Fruit fly (Drosophila melanogaster) whole organism, pupa: ENCODE data around the gene Sac1.

Source experiments
- CG10348 ChIP-seq: fragments of 200-800 bp; sonication (Bioruptor generic); IDR thresholded peaks from 2 replicates; pipeline ENCODE4 v1.3.6; 2022; ENCODE audit warnings: missing biosample characterization, missing genetic modification characterization
- CG12605 ChIP-seq: fragments of 200-800 bp; sonication (Bioruptor generic); IDR thresholded peaks from 2 replicates; pipeline ENCODE4 v1.3.6; 2022; ENCODE audit warnings: missing biosample characterization, missing genetic modification characterization
- CG13204 ChIP-seq: fragments of 200-800 bp; sonication (Bioruptor generic); optimal IDR thresholded peaks from 2 replicates; lab custom pipeline; 2018; ENCODE audit warnings: missing biosample characterization, mild to moderate bottlenecking, missing genetic modification characterization, moderate library complexity
- CG14655 ChIP-seq: fragments of 200-800 bp; sonication (Bioruptor generic); optimal IDR thresholded peaks from 3 replicates; lab custom pipeline; 2017; ENCODE audit warnings: mild to moderate bottlenecking, missing biosample characterization, missing genetic modification reagents, missing genetic modification characterization
- CG15710 ChIP-seq: fragments of 200-800 bp; sonication (Bioruptor generic); optimal IDR thresholded peaks from 2 replicates; lab custom pipeline; 2018; ENCODE audit warnings: missing biosample characterization, mild to moderate bottlenecking, missing genetic modification characterization, moderate library complexity
- CG17806 ChIP-seq: fragments of 200-800 bp; sonication (Bioruptor generic); optimal IDR thresholded peaks from 2 replicates; lab custom pipeline; 2018; ENCODE audit warnings: missing biosample characterization, mild to moderate bottlenecking, missing genetic modification characterization, moderate library complexity
- CG32121 ChIP-seq: fragments of 200-800 bp; sonication (Bioruptor generic); IDR thresholded peaks from 2 replicates; pipeline ENCODE4 v1.3.6; 2022; ENCODE audit warnings: missing biosample characterization, missing genetic modification characterization
- CG34367 ChIP-seq: fragments of 200-800 bp; sonication (Bioruptor generic); optimal IDR thresholded peaks from 2 replicates; lab custom pipeline; 2018; ENCODE audit warnings: missing biosample characterization, mild to moderate bottlenecking, missing genetic modification characterization
- CG4496 ChIP-seq: fragments of 200-800 bp; sonication (Bioruptor generic); IDR thresholded peaks from 3 replicates; pipeline ENCODE4 v1.3.6; 2022; ENCODE audit warnings: missing biosample characterization, missing genetic modification characterization
- CG8159 ChIP-seq: fragments of 200-800 bp; sonication (Bioruptor generic); optimal IDR thresholded peaks from 3 replicates; lab custom pipeline; 2018; ENCODE audit warnings: missing biosample characterization, mild to moderate bottlenecking, missing genetic modification characterization, moderate library complexity
- CG8301 ChIP-seq: fragments of 200-800 bp; sonication (Bioruptor generic); optimal IDR thresholded peaks from 2 replicates; lab custom pipeline; 2018; ENCODE audit warnings: missing biosample characterization, mild to moderate bottlenecking, missing genetic modification characterization
- CG9948 ChIP-seq: fragments of 200-800 bp; sonication (Bioruptor generic); optimal IDR thresholded peaks from 2 replicates; lab custom pipeline; 2018; ENCODE audit warnings: missing biosample characterization, mild to moderate bottlenecking, missing genetic modification characterization, moderate library complexity
- D1 ChIP-seq: fragments of 200-800 bp; sonication (Bioruptor generic); optimal IDR thresholded peaks from 2 replicates; lab custom pipeline; 2018; ENCODE audit warnings: missing biosample characterization, mild to moderate bottlenecking, missing genetic modification characterization, moderate library complexity
- EcR ChIP-seq: fragments of 200-800 bp; sonication (Bioruptor generic); optimal IDR thresholded peaks from 3 replicates; lab custom pipeline; 2019; ENCODE audit warnings: missing biosample characterization, missing genetic modification characterization, mild to moderate bottlenecking, moderate library complexity, missing genetic modification reagents
- Ets98B ChIP-seq: fragments of 200-800 bp; sonication (Bioruptor generic); IDR thresholded peaks from 2 replicates; pipeline ENCODE4 v1.3.6; 2022; ENCODE audit warnings: missing biosample characterization, missing genetic modification characterization
- Pif1A ChIP-seq: fragments of 200-800 bp; sonication (Bioruptor generic); optimal IDR thresholded peaks from 3 replicates; lab custom pipeline; 2016; ENCODE audit warnings: missing biosample characterization, missing genetic modification characterization
- Pif1B ChIP-seq: fragments of 200-800 bp; sonication (Bioruptor generic); optimal IDR thresholded peaks from 3 replicates; lab custom pipeline; 2016; ENCODE audit warnings: missing biosample characterization, missing genetic modification characterization
- Snoo ChIP-seq: fragments of 200-800 bp; sonication (Bioruptor generic); optimal IDR thresholded peaks from 3 replicates; lab custom pipeline; 2017; ENCODE audit warnings: missing biosample characterization, mild to moderate bottlenecking, missing genetic modification characterization, inconsistent platforms
- fd96Ca ChIP-seq: fragments of 200-800 bp; sonication (Bioruptor generic); IDR thresholded peaks from 3 replicates; pipeline ENCODE4 v1.3.6; 2022; ENCODE audit warnings: missing biosample characterization, missing genetic modification characterization
- gl ChIP-seq: fragments of 200-800 bp; sonication (Bioruptor generic); optimal IDR thresholded peaks from 2 replicates; lab custom pipeline; 2018; ENCODE audit warnings: missing biosample characterization, mild to moderate bottlenecking, missing genetic modification characterization
- rn ChIP-seq: fragments of 200-800 bp; sonication (Bioruptor generic); IDR thresholded peaks from 2 replicates; pipeline ENCODE4 v1.3.6; 2022; ENCODE audit warnings: missing biosample characterization, missing genetic modification characterization

Gene Sac1

dm6 chr3L:1264998-1265397 is 17.4 kb downstream of the Sac1 start:
- no peak for TF ChIP-seq CG10348 (GFP tag; lab: Robert Waterston, UW)
- peak; percentile 7 for TF ChIP-seq Snoo (tag; lab: Kevin White, UChicago)
- TF ChIP-seq fd96Ca (GFP tag; lab: Robert Waterston, UW), result no peak
- TF ChIP-seq CG14655 (GFP tag; lab: Kevin White, UChicago), result peak; percentile 69
- TF ChIP-seq CG12605 (GFP tag; lab: Robert Waterston, UW), result no peak
- TF ChIP-seq rn, result no peak
- peak; percentile 50 for TF ChIP-seq Pif1A (GFP tag; lab: Kevin White, UChicago)
- no peak for TF ChIP-seq CG17806 (tag; lab: Kevin White, UChicago)
- no peak for TF ChIP-seq CG34367 (tag; lab: Kevin White, UChicago)
- TF ChIP-seq CG9948 (tag; lab: Kevin White, UChicago), result peak; percentile 25
- TF ChIP-seq CG4496 (GFP tag; lab: Robert Waterston, UW), result no peak
- peak; percentile 25 for TF ChIP-seq CG8159
- TF ChIP-seq CG13204 (GFP tag; lab: Kevin White, UChicago), result no peak
- TF ChIP-seq Ets98B (GFP tag; lab: Robert Waterston, UW), result no peak
- no peak for TF ChIP-seq CG15710 (tag; lab: Kevin White, UChicago)
- no peak for TF ChIP-seq CG32121 (GFP tag; lab: Robert Waterston, UW)
- TF ChIP-seq CG8301 (tag; lab: Kevin White, UChicago), result peak; percentile 33
- TF ChIP-seq D1, result no peak
- TF ChIP-seq gl (tag; lab: Kevin White, UChicago), result no peak
- TF ChIP-seq Pif1B (GFP tag; lab: Kevin White, UChicago), result peak; percentile 57

- no peak for TF ChIP-seq CG8301 (tag; lab: Kevin White, UChicago)
- TF ChIP-seq Ets98B (GFP tag; lab: Robert Waterston, UW), result peak; percentile 14; the same call in 1 of the 2 replicates
- peak; percentile 31; the same call in 1 of the 3 replicates for TF ChIP-seq CG4496 (GFP tag; lab: Robert Waterston, UW)
- peak; percentile 1 for TF ChIP-seq CG13204 (GFP tag; lab: Kevin White, UChicago)
- peak; percentile 47 for TF ChIP-seq EcR (GFP tag; lab: Kevin White, UChicago)
- no peak for TF ChIP-seq D1
- no peak for TF ChIP-seq CG17806 (tag; lab: Kevin White, UChicago)
- TF ChIP-seq, all 21 proteins: peak for 4
These were observed 17.9 kb downstream of the Sac1 start for dm6 chr3L:1265423-1266002.

dm6 chr3L:1269013-1269412 is 21.4 kb downstream of the Sac1 start:
- TF ChIP-seq EcR (GFP tag; lab: Kevin White, UChicago), result peak; percentile 92
- TF ChIP-seq CG4496 (GFP tag; lab: Robert Waterston, UW), result no peak
- TF ChIP-seq CG17806 (tag; lab: Kevin White, UChicago), result no peak
- no peak for TF ChIP-seq CG8159
- no peak for TF ChIP-seq CG12605 (GFP tag; lab: Robert Waterston, UW)
- TF ChIP-seq CG10348 (GFP tag; lab: Robert Waterston, UW), result no peak
- no peak for TF ChIP-seq CG8301 (tag; lab: Kevin White, UChicago)
- TF ChIP-seq Pif1B (GFP tag; lab: Kevin White, UChicago), result no peak
- TF ChIP-seq CG13204 (GFP tag; lab: Kevin White, UChicago), result peak; percentile 29

DNA sequence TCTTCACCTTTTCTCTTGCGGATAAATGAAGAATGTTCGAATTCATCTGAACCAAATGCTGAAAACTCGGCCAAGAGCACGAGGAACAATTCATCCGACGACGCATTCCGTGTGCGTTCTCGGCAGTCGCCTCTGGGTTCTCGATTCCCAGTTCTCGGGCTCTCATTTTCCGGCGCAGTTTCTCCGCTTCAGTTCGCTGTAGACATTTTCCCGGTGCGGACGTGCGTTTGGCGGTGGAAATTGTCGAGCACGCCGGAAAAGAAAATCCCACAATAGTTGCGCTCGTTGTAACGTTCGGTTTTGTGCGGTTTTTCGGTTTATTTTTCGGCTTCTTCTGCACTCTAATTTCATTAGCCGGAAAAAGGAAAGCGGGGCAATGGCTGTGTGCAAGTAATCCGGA is 28.1 kb downstream of the Sac1 start, which contains the start of gene CG32333:
Gene CG32333 (plus strand): TSS at position 190 of the 400 bp plus-strand sequence.
- TF ChIP-seq CG13204 (GFP tag; lab: Kevin White, UChicago), result no peak
- no peak for TF ChIP-seq D1
- TF ChIP-seq CG8301 (tag; lab: Kevin White, UChicago), result no peak
- TF ChIP-seq CG14655 (GFP tag; lab: Kevin White, UChicago), result no peak
- no peak for TF ChIP-seq fd96Ca (GFP tag; lab: Robert Waterston, UW)
- no peak for TF ChIP-seq CG17806 (tag; lab: Kevin White, UChicago)
- no peak for TF ChIP-seq CG34367 (tag; lab: Kevin White, UChicago)
- TF ChIP-seq, all 21 proteins: peak for 0

DNA sequence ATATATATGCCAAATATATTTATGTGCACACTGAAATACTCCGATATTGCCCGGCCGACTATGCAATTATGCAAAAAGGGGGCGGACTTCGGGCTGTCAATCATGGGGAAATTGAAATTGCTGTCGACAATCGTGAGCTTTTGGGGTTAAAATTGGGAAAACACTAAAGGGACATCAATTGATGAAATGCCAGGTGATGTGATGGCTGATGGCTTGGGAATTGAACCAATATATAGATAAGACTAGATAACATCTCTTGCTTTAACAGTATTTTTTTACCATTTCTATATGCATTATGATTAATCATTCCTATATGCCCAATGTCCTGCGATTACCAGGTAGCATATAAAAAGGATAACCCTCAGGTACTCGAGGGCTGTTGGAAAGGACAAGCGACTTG is 30.3 kb downstream of the Sac1 start:
- TF ChIP-seq CG8159 (peak; percentile 4), CG14655 (GFP tag; lab: Kevin White, UChicago) (peak; percentile 6), CG10348 (GFP tag; lab: Robert Waterston, UW) (no peak), CG8301 (tag; lab: Kevin White, UChicago) (no peak)

DNA sequence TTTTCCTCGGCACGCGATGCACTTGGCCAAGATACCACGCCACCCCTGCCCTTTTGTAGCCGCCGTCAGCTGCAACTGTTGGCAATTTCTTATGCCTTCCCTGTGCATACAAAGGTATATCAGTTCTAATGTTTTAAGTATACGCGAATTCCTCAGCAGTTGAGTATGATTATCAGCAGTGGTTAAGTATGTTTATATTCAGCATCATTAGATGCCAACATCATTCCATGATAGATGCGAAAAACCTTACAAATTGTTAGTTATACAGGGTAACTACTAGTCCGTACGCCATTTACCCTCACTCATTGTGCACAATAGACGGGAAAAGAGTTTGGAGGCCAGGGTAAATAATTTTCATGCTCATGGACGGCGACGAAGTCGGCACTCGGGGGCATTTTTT is 32.1 kb downstream of the Sac1 start:
- TF ChIP-seq EcR (GFP tag; lab: Kevin White, UChicago) (no peak), gl (tag; lab: Kevin White, UChicago) (no peak), Pif1B (GFP tag; lab: Kevin White, UChicago) (no peak), CG15710 (tag; lab: Kevin White, UChicago) (peak; percentile 48), CG13204 (GFP tag; lab: Kevin White, UChicago) (no peak), CG34367 (tag; lab: Kevin White, UChicago) (peak; percentile 36), fd96Ca (GFP tag; lab: Robert Waterston, UW) (peak; percentile 42; the same call in 1 of the 3 replicates), CG4496 (GFP tag; lab: Robert Waterston, UW) (peak; percentile 40; the same call in 1 of the 3 replicates), rn (0 out of 2 replicates have a peak, but pooled peaks have one; percentile 29), CG8159 (peak; percentile 7), CG17806 (tag; lab: Kevin White, UChicago) (no peak), D1 (no peak), CG9948 (tag; lab: Kevin White, UChicago) (no peak), Ets98B (GFP tag; lab: Robert Waterston, UW) (peak; percentile 33; the same call in 1 of the 2 replicates), CG32121 (GFP tag; lab: Robert Waterston, UW) (no peak), CG14655 (GFP tag; lab: Kevin White, UChicago) (peak; percentile 3), CG8301 (tag; lab: Kevin White, UChicago) (no peak)
